Fruit fly (Drosophila melanogaster) whole organism, pupa: ENCODE results near the gene CAH4.

Experiments used
- CG10348 ChIP-seq: fragments of 200-800 bp; sonication (Bioruptor generic); IDR thresholded peaks from 2 replicates; pipeline ENCODE4 v1.3.6; 2022; ENCODE audit warnings: missing biosample characterization, missing genetic modification characterization
- CG14655 ChIP-seq: fragments of 200-800 bp; sonication (Bioruptor generic); optimal IDR thresholded peaks from 3 replicates; lab custom pipeline; 2017; ENCODE audit warnings: mild to moderate bottlenecking, missing biosample characterization, missing genetic modification reagents, missing genetic modification characterization
- CG15710 ChIP-seq: fragments of 200-800 bp; sonication (Bioruptor generic); optimal IDR thresholded peaks from 2 replicates; lab custom pipeline; 2018; ENCODE audit warnings: missing biosample characterization, mild to moderate bottlenecking, missing genetic modification characterization, moderate library complexity
- CG34367 ChIP-seq: fragments of 200-800 bp; sonication (Bioruptor generic); optimal IDR thresholded peaks from 2 replicates; lab custom pipeline; 2018; ENCODE audit warnings: missing biosample characterization, mild to moderate bottlenecking, missing genetic modification characterization
- CG8159 ChIP-seq: fragments of 200-800 bp; sonication (Bioruptor generic); optimal IDR thresholded peaks from 3 replicates; lab custom pipeline; 2018; ENCODE audit warnings: missing biosample characterization, mild to moderate bottlenecking, missing genetic modification characterization, moderate library complexity
- CG8301 ChIP-seq: fragments of 200-800 bp; sonication (Bioruptor generic); optimal IDR thresholded peaks from 2 replicates; lab custom pipeline; 2018; ENCODE audit warnings: missing biosample characterization, mild to moderate bottlenecking, missing genetic modification characterization
- D1 ChIP-seq: fragments of 200-800 bp; sonication (Bioruptor generic); optimal IDR thresholded peaks from 2 replicates; lab custom pipeline; 2018; ENCODE audit warnings: missing biosample characterization, mild to moderate bottlenecking, missing genetic modification characterization, moderate library complexity
- EcR ChIP-seq: fragments of 200-800 bp; sonication (Bioruptor generic); optimal IDR thresholded peaks from 3 replicates; lab custom pipeline; 2019; ENCODE audit warnings: missing biosample characterization, missing genetic modification characterization, mild to moderate bottlenecking, moderate library complexity, missing genetic modification reagents
- Ets98B ChIP-seq: fragments of 200-800 bp; sonication (Bioruptor generic); IDR thresholded peaks from 2 replicates; pipeline ENCODE4 v1.3.6; 2022; ENCODE audit warnings: missing biosample characterization, missing genetic modification characterization
- Pif1A ChIP-seq: fragments of 200-800 bp; sonication (Bioruptor generic); optimal IDR thresholded peaks from 3 replicates; lab custom pipeline; 2016; ENCODE audit warnings: missing biosample characterization, missing genetic modification characterization
- Pif1B ChIP-seq: fragments of 200-800 bp; sonication (Bioruptor generic); optimal IDR thresholded peaks from 3 replicates; lab custom pipeline; 2016; ENCODE audit warnings: missing biosample characterization, missing genetic modification characterization
- Snoo ChIP-seq: fragments of 200-800 bp; sonication (Bioruptor generic); optimal IDR thresholded peaks from 3 replicates; lab custom pipeline; 2017; ENCODE audit warnings: missing biosample characterization, mild to moderate bottlenecking, missing genetic modification characterization, inconsistent platforms
- rn ChIP-seq: fragments of 200-800 bp; sonication (Bioruptor generic); IDR thresholded peaks from 2 replicates; pipeline ENCODE4 v1.3.6; 2022; ENCODE audit warnings: missing biosample characterization, missing genetic modification characterization

dm6 chr3R:24862574-24863089, 5.3 kb upstream of the CAH4 start, which contains the start of gene CG7016:
- TF ChIP-seq EcR (GFP tag; lab: Kevin White, UChicago) (no peak), CG15710 (no peak), rn (no peak), Pif1B (GFP tag; lab: Kevin White, UChicago) (no peak), CG10348 (GFP tag; lab: Robert Waterston, UW) (no peak), CG8301 (tag; lab: Kevin White, UChicago) (no peak), CG14655 (GFP tag; lab: Kevin White, UChicago) (no peak), CG34367 (no peak), Snoo (tag; lab: Kevin White, UChicago) (no peak), CG8159 (no peak), Pif1A (GFP tag; lab: Kevin White, UChicago) (no peak), D1 (no peak), Ets98B (GFP tag; lab: Robert Waterston, UW) (no peak)
